Worm (Caenorhabditis elegans) whole organism, L4 larva: ENCODE measurements around the gene pqn-67.

Experiments
- F10B5.3 ChIP-seq: sonication (generic microtip); optimal IDR thresholded peaks from 2 replicates; lab custom pipeline; 2016; ENCODE audit warnings: mild to moderate bottlenecking, missing genetic modification characterization, missing compliant biosample characterization
- F26F4.8 ChIP-seq: fragments of 200-800 bp; sonication (Bioruptor generic); conservative IDR thresholded peaks from 2 replicates; pipeline ENCODE4 v1.3.6; 2022; ENCODE audit warnings: missing genetic modification characterization, missing compliant biosample characterization
- R02D3.7 ChIP-seq: fragments of 150-350 bp; sonication (generic microtip); optimal IDR thresholded peaks from 3 replicates; lab custom pipeline; 2014; ENCODE audit warnings: missing biosample characterization, missing genetic modification characterization
- T20F7.1 ChIP-seq: fragments of 200-800 bp; sonication (Bioruptor generic); optimal IDR thresholded peaks from 2 replicates; lab custom pipeline; 2018; ENCODE audit warnings: mild to moderate bottlenecking, missing genetic modification characterization, missing compliant biosample characterization
- Y105C5A.15 ChIP-seq: fragments of 200-800 bp; sonication (Bioruptor generic); IDR thresholded peaks from 2 replicates; pipeline ENCODE4 v1.3.6; 2022; ENCODE audit warnings: missing genetic modification characterization, missing compliant biosample characterization
- Y48G9A.11 ChIP-seq: fragments of 200-800 bp; sonication (Bioruptor generic); IDR thresholded peaks from 2 replicates; pipeline ENCODE4 v1.3.6; 2022; ENCODE audit warnings: missing genetic modification reagents, missing genetic modification characterization, missing compliant biosample characterization
- Y5F2A.4 ChIP-seq: fragments of 200-800 bp; sonication (Bioruptor generic); optimal IDR thresholded peaks from 2 replicates; lab custom pipeline; 2018; ENCODE audit warnings: mild to moderate bottlenecking, missing genetic modification characterization, missing compliant biosample characterization
- ZK337.2 ChIP-seq: fragments of 200-800 bp; sonication (Bioruptor generic); IDR thresholded peaks from 2 replicates; pipeline ENCODE4 v1.3.6; 2022; ENCODE audit warnings: missing genetic modification reagents, missing genetic modification characterization, missing compliant biosample characterization
- aha-1 ChIP-seq: fragments of 150-350 bp; peaks from one replicate; lab custom pipeline; 2014; ENCODE audit warnings: missing biosample characterization, missing genetic modification characterization
- arid-1 ChIP-seq: fragments of 200-800 bp; sonication (Bioruptor generic); conservative IDR thresholded peaks from 2 replicates; pipeline ENCODE4 v1.3.6; 2022; ENCODE audit warnings: missing genetic modification reagents, missing genetic modification characterization, missing compliant biosample characterization
- attf-4 ChIP-seq: sonication (generic microtip); optimal IDR thresholded peaks from 3 replicates; lab custom pipeline; 2017; ENCODE audit warnings: missing biosample characterization, missing genetic modification characterization
- ceh-20 ChIP-seq: fragments of 200-800 bp; sonication (Bioruptor generic); IDR thresholded peaks from 2 replicates; pipeline ENCODE4 v1.3.6; 2022; ENCODE audit warnings: missing genetic modification reagents, missing genetic modification characterization, missing compliant biosample characterization
- ceh-32 ChIP-seq: sonication (generic microtip); optimal IDR thresholded peaks from 2 replicates; lab custom pipeline; 2016; ENCODE audit warnings: mild to moderate bottlenecking, missing genetic modification characterization, missing compliant biosample characterization; ENCODE audit not compliant: poor library complexity
- ceh-62 ChIP-seq: sonication (generic microtip); optimal IDR thresholded peaks from 2 replicates; lab custom pipeline; 2017; ENCODE audit warnings: missing biosample characterization, missing genetic modification characterization
- cey-2 ChIP-seq: sonication (generic microtip); optimal IDR thresholded peaks from 3 replicates; lab custom pipeline; 2017; ENCODE audit warnings: missing genetic modification characterization, mild to moderate bottlenecking, missing compliant biosample characterization, antibody characterized with exemption, borderline replicate concordance; ENCODE audit not compliant: insufficient read depth
- daf-16 ChIP-seq, 3 experiments: sonication (generic microtip); optimal IDR thresholded peaks; 2 replicates each; lab custom pipeline; 2016 to 2017; ENCODE audit warnings: missing genetic modification characterization in 3 of 3, missing genetic modification reagents in 3 of 3, mild to moderate bottlenecking in 2 of 3, missing compliant biosample characterization in 2 of 3, missing biosample characterization in 1 of 3, moderate library complexity in 1 of 3
- dmd-6 ChIP-seq: fragments of 200-800 bp; sonication (Bioruptor generic); IDR thresholded peaks from 2 replicates; pipeline ENCODE4 v1.3.6; 2022; ENCODE audit warnings: missing genetic modification reagents, missing genetic modification characterization, missing compliant biosample characterization
- dpl-1 ChIP-seq: fragments of 150-350 bp; optimal IDR thresholded peaks from 2 replicates; lab custom pipeline; 2014; ENCODE audit warnings: missing biosample characterization, missing genetic modification reagents, missing genetic modification characterization
- duxl-1 ChIP-seq: sonication (generic microtip); optimal IDR thresholded peaks from 2 replicates; lab custom pipeline; 2016; ENCODE audit warnings: mild to moderate bottlenecking, missing genetic modification characterization, moderate library complexity, missing compliant biosample characterization; ENCODE audit not compliant: poor library complexity
- dve-1 ChIP-seq: sonication (generic microtip); optimal IDR thresholded peaks from 2 replicates; lab custom pipeline; 2017; ENCODE audit warnings: antibody characterized with exemption, mild to moderate bottlenecking, missing genetic modification characterization, missing compliant biosample characterization; ENCODE audit not compliant: insufficient read depth
- fkh-10 ChIP-seq: fragments of 150-350 bp; optimal IDR thresholded peaks from 2 replicates; lab custom pipeline; 2014; ENCODE audit warnings: missing biosample characterization, missing genetic modification reagents, missing genetic modification characterization
- hif-1 ChIP-seq, 2 experiments: sonication (generic microtip); optimal IDR thresholded peaks; 2 replicates each; lab custom pipeline; 2016 to 2017; ENCODE audit warnings: missing compliant biosample characterization in 2 of 2, missing genetic modification characterization in 2 of 2, missing genetic modification reagents in 2 of 2, missing genotype in 2 of 2, mild to moderate bottlenecking in 1 of 2
- hlh-11 ChIP-seq: fragments of 200-800 bp; sonication (Bioruptor generic); optimal IDR thresholded peaks from 2 replicates; lab custom pipeline; 2018; ENCODE audit warnings: mild to moderate bottlenecking, missing genetic modification characterization, missing compliant biosample characterization
- hlh-30 ChIP-seq: sonication (generic microtip); optimal IDR thresholded peaks from 2 replicates; lab custom pipeline; 2017; ENCODE audit warnings: antibody characterized with exemption, mild to moderate bottlenecking, missing genetic modification characterization, missing compliant biosample characterization; ENCODE audit not compliant: insufficient read depth
- lin-1 ChIP-seq: fragments of 200-800 bp; sonication (Bioruptor generic); IDR thresholded peaks from 2 replicates; pipeline ENCODE4 v1.3.6; 2022; ENCODE audit warnings: missing genetic modification reagents, missing genetic modification characterization, missing compliant biosample characterization
- lin-13 ChIP-seq: fragments of 150-350 bp; optimal IDR thresholded peaks from 2 replicates; lab custom pipeline; 2014; ENCODE audit warnings: missing biosample characterization, missing genetic modification reagents, missing genetic modification characterization
- madf-5 ChIP-seq, 2 experiments: fragments of 200-800 bp; sonication (Bioruptor generic); IDR thresholded peaks; 2 replicates each; pipeline ENCODE4 v1.3.6; 2022; ENCODE audit warnings: missing compliant biosample characterization in 2 of 2, missing genetic modification characterization in 2 of 2
- mdl-1 ChIP-seq, 2 experiments: fragments of 150-350 bp in 1 of 2; sonication (generic microtip) in 1 of 2; optimal IDR thresholded peaks; 2 replicates each; lab custom pipeline; 2014 to 2017; ENCODE audit warnings: missing biosample characterization in 2 of 2, missing genetic modification characterization in 2 of 2
- mes-2 ChIP-seq: sonication (generic microtip); optimal IDR thresholded peaks from 2 replicates; lab custom pipeline; 2016; ENCODE audit warnings: missing genotype, mild to moderate bottlenecking, missing genetic modification characterization, missing compliant biosample characterization; ENCODE audit not compliant: poor library complexity, severe bottlenecking
- mxl-3 ChIP-seq: fragments of 200-800 bp; sonication (Bioruptor generic); optimal IDR thresholded peaks from 2 replicates; lab custom pipeline; 2018; ENCODE audit warnings: mild to moderate bottlenecking, missing genetic modification characterization, missing compliant biosample characterization
- nhr-102 ChIP-seq: sonication (generic microtip); optimal IDR thresholded peaks from 2 replicates; lab custom pipeline; 2016; ENCODE audit warnings: mild to moderate bottlenecking, missing genetic modification characterization, moderate library complexity, missing compliant biosample characterization
- nhr-11 ChIP-seq: fragments of 150-350 bp; optimal IDR thresholded peaks from 2 replicates; lab custom pipeline; 2014; ENCODE audit warnings: missing biosample characterization, missing genetic modification characterization
- nhr-111 ChIP-seq: fragments of 200-800 bp; sonication (Bioruptor generic); optimal IDR thresholded peaks from 2 replicates; lab custom pipeline; 2018; ENCODE audit warnings: mild to moderate bottlenecking, missing genetic modification characterization, missing compliant biosample characterization
- nhr-28 ChIP-seq: fragments of 150-350 bp; optimal IDR thresholded peaks from 2 replicates; lab custom pipeline; 2014; ENCODE audit warnings: missing biosample characterization, missing genetic modification characterization
- nhr-41 ChIP-seq: fragments of 200-800 bp; sonication (Bioruptor generic); IDR thresholded peaks from 2 replicates; pipeline ENCODE4 v1.3.6; 2022; ENCODE audit warnings: missing genetic modification reagents, missing genetic modification characterization, missing compliant biosample characterization
- nhr-77 ChIP-seq: fragments of 150-350 bp; optimal IDR thresholded peaks from 2 replicates; lab custom pipeline; 2014; ENCODE audit warnings: missing biosample characterization, missing genetic modification characterization
- php-3 ChIP-seq: fragments of 200-800 bp; sonication (Bioruptor generic); IDR thresholded peaks from 2 replicates; pipeline ENCODE4 v1.3.6; 2022; ENCODE audit warnings: missing genetic modification reagents, missing genetic modification characterization, missing compliant biosample characterization
- rbr-2 ChIP-seq: sonication (generic microtip); optimal IDR thresholded peaks from 2 replicates; lab custom pipeline; 2016; ENCODE audit warnings: missing genotype, missing genetic modification characterization, missing compliant biosample characterization
- sdz-12 ChIP-seq: fragments of 200-800 bp; sonication (Bioruptor generic); optimal IDR thresholded peaks from 2 replicates; lab custom pipeline; 2018; ENCODE audit warnings: mild to moderate bottlenecking, missing genetic modification characterization, missing compliant biosample characterization
- set-16 ChIP-seq: fragments of 200-800 bp; sonication (Bioruptor generic); IDR thresholded peaks from 2 replicates; pipeline ENCODE4 v1.3.6; 2022; ENCODE audit warnings: missing genetic modification reagents, missing genetic modification characterization, missing compliant biosample characterization
- skn-1 ChIP-seq: fragments of 150-350 bp; optimal IDR thresholded peaks from 2 replicates; lab custom pipeline; 2014; ENCODE audit warnings: missing biosample characterization, missing genetic modification characterization
- snpc-4 ChIP-seq: fragments of 150-350 bp; optimal IDR thresholded peaks from 2 replicates; lab custom pipeline; 2014; ENCODE audit warnings: missing biosample characterization, missing genetic modification characterization
- tra-1 ChIP-seq: fragments of 200-800 bp; sonication (Bioruptor generic); IDR thresholded peaks from 2 replicates; pipeline ENCODE4 v1.3.6; 2022; ENCODE audit warnings: missing genetic modification reagents, missing genetic modification characterization, missing compliant biosample characterization
- unc-62 ChIP-seq, 3 experiments: fragments of 150-350 bp in 1 of 3; sonication (generic microtip); optimal IDR thresholded peaks in 2 of 3; peaks in 1 of 3; 1 replicate in 1 of 3; 2 replicates in 2 of 3; lab custom pipeline; 2014 to 2017; ENCODE audit warnings: missing biosample characterization in 3 of 3, missing genetic modification characterization in 3 of 3, missing genetic modification reagents in 3 of 3, missing genotype in 1 of 3
- vab-7 ChIP-seq: fragments of 200-800 bp; sonication (Bioruptor generic); IDR thresholded peaks from 2 replicates; pipeline ENCODE4 v1.3.6; 2022; ENCODE audit warnings: missing genetic modification reagents, missing genetic modification characterization, missing compliant biosample characterization
- zfp-2 ChIP-seq: sonication (generic microtip); optimal IDR thresholded peaks from 2 replicates; lab custom pipeline; 2016; ENCODE audit warnings: mild to moderate bottlenecking, missing genetic modification characterization, missing compliant biosample characterization
- zfp-3 ChIP-seq: fragments of 200-800 bp; sonication (Bioruptor generic); conservative IDR thresholded peaks from 2 replicates; pipeline ENCODE4 v1.3.6; 2022; ENCODE audit warnings: missing genetic modification reagents, missing genetic modification characterization, missing compliant biosample characterization

Gene pqn-67

DNA sequence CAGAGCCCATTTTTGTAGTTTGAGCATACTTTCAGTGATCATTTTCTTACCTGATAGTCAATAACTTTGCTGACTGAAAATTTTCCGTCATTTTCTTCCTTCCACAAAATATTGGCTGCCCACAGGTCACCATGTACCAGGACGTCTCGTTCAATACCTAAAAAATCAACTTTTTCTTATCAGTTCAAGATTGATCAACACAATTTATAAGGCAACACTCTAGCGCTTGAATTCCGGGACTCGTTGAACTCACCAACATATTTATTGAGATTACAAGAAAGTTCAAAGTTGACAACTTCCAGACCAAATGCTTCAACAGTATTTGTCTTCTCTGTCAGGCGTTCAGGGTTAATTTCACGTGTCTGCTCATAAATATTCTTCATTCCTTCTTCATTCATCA lies 9.4 kb downstream of the pqn-67 start (continued):
- peak; percentile 44 for TF ChIP-seq dve-1 (tag; lab: Kevin White, UChicago)
- no peak for TF ChIP-seq arid-1 (GFP tag; lab: Robert Waterston, UW)
- no peak for TF ChIP-seq skn-1 (tag; lab: Kevin White, UChicago)
- TF ChIP-seq ceh-62 (tag; lab: Kevin White, UChicago) = no peak
- no peak for TF ChIP-seq set-16 (GFP tag; lab: Robert Waterston, UW)

DNA sequence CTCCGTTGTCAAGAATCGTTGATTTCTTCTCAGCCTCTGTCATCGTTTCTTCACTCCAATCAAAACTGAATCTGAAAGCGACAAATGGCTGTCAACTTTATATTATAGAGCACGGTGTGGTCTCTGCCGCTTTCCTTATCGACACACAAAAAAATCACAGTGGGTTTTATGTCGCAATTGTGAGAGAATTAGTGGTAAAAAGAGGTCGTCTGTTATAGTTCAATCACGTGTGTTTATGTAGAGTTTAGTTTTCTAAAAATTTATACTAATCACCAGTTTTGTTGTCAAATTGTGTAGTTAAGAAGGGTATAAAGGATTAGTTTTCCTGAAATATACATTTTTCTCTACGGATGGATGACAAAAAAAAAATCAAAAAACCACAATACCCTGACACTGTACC lies 10.7 kb downstream of the pqn-67 start, which contains the start of gene T16G1.7:
T16G1.7 (minus strand) TSS at position 137 of the 400 bp plus-strand sequence.
- peak; percentile 68; the same call in 1 of the 2 replicates for TF ChIP-seq php-3
- no peak for TF ChIP-seq mes-2
- no peak for TF ChIP-seq madf-5 (GFP tag; IDR thresholded peaks at IDR 0.05; lab: Robert Waterston, UW)
- TF ChIP-seq zfp-3 = no peak
- peak; percentile 54; the same call in 1 of the 2 replicates for TF ChIP-seq nhr-41
- TF ChIP-seq dpl-1 (GFP tag; lab: Kevin White, UChicago) = no peak
- TF ChIP-seq fkh-10 (GFP tag; lab: Kevin White, UChicago) = no peak
- TF ChIP-seq Y105C5A.15 (GFP tag; lab: Robert Waterston, UW) = no peak
- no peak for TF ChIP-seq zfp-2 (tag; lab: Kevin White, UChicago)
- peak; percentile 66 for TF ChIP-seq nhr-102 (tag; lab: Kevin White, UChicago)
- no peak for TF ChIP-seq daf-16 (GFP tag; optimal IDR thresholded peaks at IDR 0.05; lab: Kevin White, UChicago)
- peak; percentile 77 for TF ChIP-seq daf-16 (tag; optimal IDR thresholded peaks at IDR 0.05; lab: Kevin White, UChicago)
- TF ChIP-seq F26F4.8 (GFP tag; lab: Robert Waterston, UW) = no peak
- no peak for TF ChIP-seq cey-2 (tag; lab: Kevin White, UChicago)
- TF ChIP-seq Y5F2A.4 (GFP tag; lab: Kevin White, UChicago) = no peak
- TF ChIP-seq snpc-4 = no peak
- TF ChIP-seq Y48G9A.11 (GFP tag; lab: Robert Waterston, UW) = no peak
- TF ChIP-seq ZK337.2 (GFP tag; lab: Robert Waterston, UW) = no peak
- TF ChIP-seq ceh-20 (GFP tag; lab: Robert Waterston, UW) = no peak
- peak in 1 of 2 experiments; percentile 26 for TF ChIP-seq unc-62 (GFP tag; optimal IDR thresholded peaks at IDR 0.05 in 1 of 2; lab: Kevin White, UChicago)
- TF ChIP-seq unc-62 (tag; optimal IDR thresholded peaks at IDR 0.05; lab: Kevin White, UChicago) = no peak
- TF ChIP-seq rbr-2 = no peak
- TF ChIP-seq T20F7.1 (GFP tag; lab: Kevin White, UChicago) = peak; percentile 13
- peak; percentile 29 for TF ChIP-seq aha-1 (tag; lab: Kevin White, UChicago)
- no peak for TF ChIP-seq lin-13
- no peak for TF ChIP-seq attf-4 (tag; lab: Kevin White, UChicago)
- no peak for TF ChIP-seq hif-1 (tag; optimal IDR thresholded peaks at IDR 0.05; lab: Kevin White, UChicago)
- peak; percentile 82 for TF ChIP-seq hlh-11 (tag; lab: Kevin White, UChicago)
- TF ChIP-seq hlh-30 (tag; lab: Kevin White, UChicago) = peak; percentile 15
- TF ChIP-seq duxl-1 (tag; lab: Kevin White, UChicago) = no peak
- no peak for TF ChIP-seq arid-1 (GFP tag; lab: Robert Waterston, UW)
- no peak for TF ChIP-seq vab-7
- peak in 1 of 2 experiments; percentile 51 for TF ChIP-seq mdl-1 (tag; optimal IDR thresholded peaks at IDR 0.05; lab: Kevin White, UChicago)
- TF ChIP-seq sdz-12 (GFP tag; lab: Kevin White, UChicago) = no peak
- TF ChIP-seq nhr-111 (GFP tag; lab: Kevin White, UChicago) = no peak
- peak; percentile 58 for TF ChIP-seq mxl-3 (GFP tag; lab: Kevin White, UChicago)
- no peak for TF ChIP-seq nhr-11
- peak; percentile 68 for TF ChIP-seq nhr-77 (tag; lab: Kevin White, UChicago)
- peak; percentile 76 for TF ChIP-seq dve-1 (tag; lab: Kevin White, UChicago)
- 0 out of 2 replicates have a peak, but pooled peaks have one; percentile 42 for TF ChIP-seq tra-1 (GFP tag; lab: Robert Waterston, UW)
- peak; percentile 96 for TF ChIP-seq nhr-28 (tag; lab: Kevin White, UChicago)
- no peak for TF ChIP-seq ceh-32
- peak; percentile 72; the same call in 1 of the 2 replicates for TF ChIP-seq lin-1
- no peak for TF ChIP-seq R02D3.7 (tag; lab: Kevin White, UChicago)
- no peak for TF ChIP-seq F10B5.3 (tag; lab: Kevin White, UChicago)
- TF ChIP-seq dmd-6 (GFP tag; lab: Robert Waterston, UW) = peak; percentile 96
